Fruit fly (Drosophila melanogaster): ENCODE data around the gene CG11590.

dm6 chrX:14221995-14222394 is 22.0 kb downstream of the CG11590 start:
- no peak for TF ChIP-seq CG11247 (GFP tag; IDR thresholded peaks at IDR 0.05)
- TF ChIP-seq Stat92E (GFP tag; optimal IDR thresholded peaks at IDR 0.05) = no peak
- no peak for TF ChIP-seq Jarid2 (GFP tag; optimal IDR thresholded peaks at IDR 0.05)
- no peak for TF ChIP-seq Bteb2 (GFP tag; optimal IDR thresholded peaks at IDR 0.05)
- TF ChIP-seq danr (GFP tag; IDR thresholded peaks at IDR 0.05) = no peak

Measured in whole organism, embryonic.